Fruit fly (Drosophila melanogaster): ENCODE data around the gene CG31909.
A peak's percentile ranks its signal among the peaks of the same experiment; 100 is the strongest.

The CG31909 gene

dm6 chr2L:7301497-7301896, 44.2 kb downstream of the CG31909 start (continued):
- TF ChIP-seq CG8290 (GFP tag; optimal IDR thresholded peaks at IDR 0.05) (no peak), CG8290 (tag; optimal IDR thresholded peaks at IDR 0.05) (peak in 1 of 2 experiments; percentile 28), CG12769 (tag; optimal IDR thresholded peaks at IDR 0.05) (peak; percentile 10), HLH4C (GFP tag; IDR thresholded peaks at IDR 0.05; ENCODE audit: partially characterized antibody) (no peak), tio (GFP tag; optimal IDR thresholded peaks at IDR 0.05) (no peak), CG9932 (GFP tag; IDR thresholded peaks at IDR 0.05) (0 out of 2 replicates have a peak, but pooled peaks have one; percentile 21)

- TF ChIP-seq row (GFP tag; IDR thresholded peaks at IDR 0.05), result peak; percentile 30; the same call in 1 of the 3 replicates
- TF ChIP-seq CG6683 (GFP tag; optimal IDR thresholded peaks at IDR 0.05), result no peak
- TF ChIP-seq Adf1 (GFP tag; IDR thresholded peaks at IDR 0.05), result no peak
- TF ChIP-seq sd (tag; optimal IDR thresholded peaks at IDR 0.05), result no peak
- TF ChIP-seq CG12236 (GFP tag; optimal IDR thresholded peaks at IDR 0.05), result no peak
- no peak for TF ChIP-seq CG33213 (GFP tag; optimal IDR thresholded peaks at IDR 0.05)
- no peak for TF ChIP-seq CG10209 (GFP tag; optimal IDR thresholded peaks at IDR 0.05)
- TF ChIP-seq prd (optimal IDR thresholded peaks at IDR 0.05), result no peak
- TF ChIP-seq prd (GFP tag; IDR thresholded peaks at IDR 0.05), result peak; percentile 42; the same call in 1 of the 3 replicates
- TF ChIP-seq Awh (GFP tag; IDR thresholded peaks at IDR 0.05), result no peak
- TF ChIP-seq Antp (GFP tag; optimal IDR thresholded peaks at IDR 0.05), result no peak
- TF ChIP-seq CG17802 (tag; optimal IDR thresholded peaks at IDR 0.05), result no peak
- peak; percentile 1 for TF ChIP-seq CG13775 (GFP tag; optimal IDR thresholded peaks at IDR 0.05)
- peak; percentile 3 for TF ChIP-seq CG7839 (tag; optimal IDR thresholded peaks at IDR 0.05)
- no peak for TF ChIP-seq emc (GFP tag; optimal IDR thresholded peaks at IDR 0.05)
- TF ChIP-seq nmo (GFP tag; optimal IDR thresholded peaks at IDR 0.05), result peak; percentile 14
- no peak for TF ChIP-seq trem (tag; optimal IDR thresholded peaks at IDR 0.05)
- no peak for TF ChIP-seq Bdp1 (GFP tag; optimal IDR thresholded peaks at IDR 0.05)
- no peak for TF ChIP-seq CG8944 (GFP tag; optimal IDR thresholded peaks at IDR 0.05)
- 0 out of 3 replicates have a peak, but pooled peaks have one; percentile 4 for TF ChIP-seq otp (GFP tag; IDR thresholded peaks at IDR 0.05)
- TF ChIP-seq her (GFP tag; optimal IDR thresholded peaks at IDR 0.05), result no peak
- no peak for TF ChIP-seq D19B (GFP tag; optimal IDR thresholded peaks at IDR 0.05)
- no peak for TF ChIP-seq Doc3 (GFP tag; IDR thresholded peaks at IDR 0.05; ENCODE audit: partially characterized antibody)
- no peak for TF ChIP-seq Ets65A (GFP tag)
- TF ChIP-seq CG43689 (GFP tag; IDR thresholded peaks at IDR 0.05), result no peak
- TF ChIP-seq zfh2 (GFP tag; optimal IDR thresholded peaks at IDR 0.05), result no peak
- no peak for TF ChIP-seq klu (GFP tag; IDR thresholded peaks at IDR 0.05)
- no peak for TF ChIP-seq repo (GFP tag; optimal IDR thresholded peaks at IDR 0.05)
- TF ChIP-seq gem (tag; optimal IDR thresholded peaks at IDR 0.05), result peak; percentile 56
- TF ChIP-seq CG10979 (tag; optimal IDR thresholded peaks at IDR 0.05), result peak; percentile 63
- TF ChIP-seq sqz (GFP tag; optimal IDR thresholded peaks at IDR 0.05), result no peak
- TF ChIP-seq zen (tag; optimal IDR thresholded peaks at IDR 0.05), result peak; percentile 31
- TF ChIP-seq Nf-YB (GFP tag; optimal IDR thresholded peaks at IDR 0.05), result no peak
- TF ChIP-seq Sox102F (GFP tag; optimal IDR thresholded peaks at IDR 0.05), result peak; percentile 4
- no peak for TF ChIP-seq Hr39 (optimal IDR thresholded peaks at IDR 0.05)
- peak; percentile 61 for TF ChIP-seq CG4404 (GFP tag; IDR thresholded peaks at IDR 0.05)
- TF ChIP-seq jing (GFP tag; optimal IDR thresholded peaks at IDR 0.05), result no peak
- peak; percentile 34 for TF ChIP-seq CG11504 (tag; optimal IDR thresholded peaks at IDR 0.05)
- peak; percentile 39; the same call in 1 of the 2 replicates for TF ChIP-seq CG31441 (GFP tag; IDR thresholded peaks at IDR 0.05)
- TF ChIP-seq Lhr (GFP tag; optimal IDR thresholded peaks at IDR 0.05), result no peak
- no peak for TF ChIP-seq z (GFP tag; IDR thresholded peaks at IDR 0.05)
- TF ChIP-seq CG12391 (tag; optimal IDR thresholded peaks at IDR 0.05), result peak; percentile 36
- peak; percentile 37 for TF ChIP-seq CG10267 (tag; optimal IDR thresholded peaks at IDR 0.05)
- peak; percentile 31 for TF ChIP-seq CG17829 (tag; optimal IDR thresholded peaks at IDR 0.05)
- no peak for TF ChIP-seq CoRest (tag; optimal IDR thresholded peaks at IDR 0.05)
These were observed 45.4 kb downstream of the CG31909 start for dm6 chr2L:7302727-7303126.
